Worm (Caenorhabditis elegans): Measurements from ENCODE around the gene C50F4.10.

C50F4.10 gene

DNA sequence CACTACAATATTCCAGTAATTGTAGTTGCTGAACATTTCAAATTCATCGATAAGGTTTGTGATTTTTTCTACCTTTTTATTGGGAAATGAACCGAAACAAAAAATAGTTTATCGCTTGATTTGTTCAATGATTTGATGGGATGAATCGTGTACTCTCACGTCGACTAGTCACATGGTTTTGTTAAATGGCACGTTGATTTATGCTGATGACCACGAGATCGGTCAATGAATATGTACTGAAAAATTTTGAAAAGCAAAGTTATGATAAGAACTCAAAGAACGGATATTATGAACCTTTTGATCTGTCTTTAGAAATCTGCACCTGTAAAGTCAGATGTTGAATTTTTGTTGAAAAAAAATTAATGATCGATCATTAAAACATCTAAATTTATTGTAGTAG, 15.1 kb downstream of the C50F4.10 start:
- TF ChIP-seq hlh-26 (GFP tag; conservative IDR thresholded peaks at IDR 0.05) = no peak
- TF ChIP-seq mxl-1 (tag; optimal IDR thresholded peaks at IDR 0.05) = no peak
- peak; percentile 89 for TF ChIP-seq ztf-26 (tag; optimal IDR thresholded peaks at IDR 0.05)
- TF ChIP-seq somi-1 (GFP tag; optimal IDR thresholded peaks at IDR 0.05) = peak; percentile 78
- TF ChIP-seq aptf-3 (GFP tag; IDR thresholded peaks at IDR 0.05) = no peak
- TF ChIP-seq athp-1 (tag; optimal IDR thresholded peaks at IDR 0.05) = no peak
- TF ChIP-seq lin-40 (tag; optimal IDR thresholded peaks at IDR 0.05) = peak; percentile 45
- peak; percentile 43; the same call in 1 of the 2 replicates for TF ChIP-seq C06A6.2 (GFP tag; conservative IDR thresholded peaks at IDR 0.05)
- TF ChIP-seq lin-54 (GFP tag; optimal IDR thresholded peaks at IDR 0.05) = no peak
- peak; percentile 82 for TF ChIP-seq F22D6.2 (tag; optimal IDR thresholded peaks at IDR 0.05)
- no peak for TF ChIP-seq hmg-20 (GFP tag; IDR thresholded peaks at IDR 0.05)
- peak; percentile 65; the same call in 1 of the 2 replicates for TF ChIP-seq lin-26 (GFP tag; IDR thresholded peaks at IDR 0.05)
- peak; percentile 15 for TF ChIP-seq nhr-80 (tag; optimal IDR thresholded peaks at IDR 0.05)
- 0 out of 2 replicates have a peak, but pooled peaks have one; percentile 33 for TF ChIP-seq Y56A3A.18 (GFP tag; IDR thresholded peaks at IDR 0.05)
- TF ChIP-seq die-1 (tag; optimal IDR thresholded peaks at IDR 0.05) = peak; percentile 1
- TF ChIP-seq snpc-1.1 (tag; optimal IDR thresholded peaks at IDR 0.05; ENCODE audit: insufficient read depth) = no peak
- no peak for TF ChIP-seq pbrm-1 (GFP tag; IDR thresholded peaks at IDR 0.05)

DNA sequence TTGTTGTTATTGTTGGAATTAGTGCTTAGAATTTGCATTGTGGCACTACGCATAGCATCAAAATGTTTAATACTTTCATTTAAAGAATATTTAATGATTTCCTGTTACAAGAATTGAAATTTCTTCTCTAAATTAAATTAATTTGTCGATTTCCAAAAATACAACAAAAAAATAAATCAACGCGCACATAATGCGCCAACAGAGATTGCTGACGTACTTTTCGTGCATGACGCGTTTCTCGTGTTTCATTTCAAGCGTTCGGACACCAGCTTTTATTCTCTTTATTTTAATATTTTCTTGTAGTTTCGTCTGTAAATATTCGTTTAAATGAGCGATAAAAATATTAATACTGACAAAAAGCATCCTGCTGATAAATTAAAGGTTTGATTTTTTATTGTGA, 17.8 kb downstream of the C50F4.10 start, which contains the start of gene eif-2Bdelta:
TSS of gene eif-2Bdelta (plus strand) at position 235 of the 400 bp plus-strand sequence.
- TF ChIP-seq atf-7 (tag; optimal IDR thresholded peaks at IDR 0.05) (no peak), snpc-4 (GFP tag; optimal IDR thresholded peaks at IDR 0.05) (peak; percentile 15), snpc-4 (tag; optimal IDR thresholded peaks at IDR 0.05) (peak in 3 of 4 experiments; percentile 42 to 49 (median 48)), tbx-9 (tag; optimal IDR thresholded peaks at IDR 0.05; ENCODE audit: borderline replicate concordance) (no peak), F33H1.4 (GFP tag; IDR thresholded peaks at IDR 0.05) (no peak), nhr-80 (tag; optimal IDR thresholded peaks at IDR 0.05) (no peak), Y56A3A.18 (GFP tag; IDR thresholded peaks at IDR 0.05) (no peak), lin-54 (GFP tag; optimal IDR thresholded peaks at IDR 0.05) (peak; percentile 59), pbrm-1 (GFP tag; IDR thresholded peaks at IDR 0.05) (0 out of 2 replicates have a peak, but pooled peaks have one; percentile 28), ztf-18 (tag; optimal IDR thresholded peaks at IDR 0.05) (peak; percentile 93), mxl-1 (tag; optimal IDR thresholded peaks at IDR 0.05) (no peak), nfyb-1 (GFP tag; IDR thresholded peaks at IDR 0.05) (no peak), efl-1 (GFP tag; optimal IDR thresholded peaks at IDR 0.05) (peak; percentile 24), attf-5 (GFP tag; optimal IDR thresholded peaks at IDR 0.05) (no peak), snpc-1.1 (tag; optimal IDR thresholded peaks at IDR 0.05; ENCODE audit: insufficient read depth) (no peak), madf-6 (GFP tag; IDR thresholded peaks at IDR 0.05) (peak; percentile 48; the same call in 1 of the 2 replicates), ZK185.1 (tag; optimal IDR thresholded peaks at IDR 0.05; ENCODE audit: poor library complexity, severe bottlenecking) (peak; percentile 39), lin-40 (tag; optimal IDR thresholded peaks at IDR 0.05) (peak; percentile 62), dox-1 (GFP tag; IDR thresholded peaks at IDR 0.05) (peak; percentile 49; the same call in 1 of the 2 replicates), hmg-1.2 (GFP tag; IDR thresholded peaks at IDR 0.05) (0 out of 2 replicates have a peak, but pooled peaks have one; percentile 23), F49E8.2 (tag; optimal IDR thresholded peaks at IDR 0.05; ENCODE audit: insufficient read depth) (no peak), let-526 (GFP tag; IDR thresholded peaks at IDR 0.05) (no peak), chd-7 (tag; optimal IDR thresholded peaks at IDR 0.05) (no peak), B0336.3 (GFP tag; IDR thresholded peaks at IDR 0.05) (no peak), akir-1 (GFP tag; optimal IDR thresholded peaks at IDR 0.05) (no peak), cebp-1 (GFP tag; IDR thresholded peaks at IDR 0.05) (no peak), cebp-1 (tag; optimal IDR thresholded peaks at IDR 0.05) (peak; percentile 53), mcd-1 (GFP tag; IDR thresholded peaks at IDR 0.05) (peak; percentile 60), lin-35 (GFP tag; optimal IDR thresholded peaks at IDR 0.05) (peak in 1 of 3 experiments; percentile 70), nfya-2 (GFP tag; IDR thresholded peaks at IDR 0.05) (no peak), let-607 (tag; optimal IDR thresholded peaks at IDR 0.05) (peak in 1 of 2 experiments; percentile 23), nhr-179 (tag; optimal IDR thresholded peaks at IDR 0.05) (no peak), lsl-1 (GFP tag; optimal IDR thresholded peaks at IDR 0.05) (peak; percentile 21), hrde-1 (tag; optimal IDR thresholded peaks at IDR 0.05; ENCODE audit: borderline replicate concordance) (no peak)

All from whole organism, young adult.